Worm (Caenorhabditis elegans) whole organism, L4 larva: Measurements from ENCODE around the gene cest-17.

ENCODE experiments used
- fos-1 ChIP-seq: fragments of 150-350 bp; optimal IDR thresholded peaks from 2 replicates; lab custom pipeline; 2014; ENCODE audit warnings: missing biosample characterization, missing genetic modification characterization
- php-3 ChIP-seq: fragments of 200-800 bp; sonication (Bioruptor generic); IDR thresholded peaks from 2 replicates; pipeline ENCODE4 v1.3.6; 2022; ENCODE audit warnings: missing genetic modification reagents, missing genetic modification characterization, missing compliant biosample characterization
- pqm-1 ChIP-seq: sonication (generic microtip); optimal IDR thresholded peaks from 2 replicates; lab custom pipeline; 2017; ENCODE audit warnings: missing biosample characterization, missing genetic modification characterization
- saeg-2 ChIP-seq: fragments of 200-800 bp; sonication (Bioruptor generic); IDR thresholded peaks from 2 replicates; pipeline ENCODE4 v1.3.6; 2022; ENCODE audit warnings: missing genetic modification reagents, missing genetic modification characterization, missing compliant biosample characterization
- unc-39 ChIP-seq: sonication (generic microtip); optimal IDR thresholded peaks from 2 replicates; lab custom pipeline; 2017; ENCODE audit warnings: missing biosample characterization, missing genetic modification characterization
- unc-62 ChIP-seq, 3 experiments: fragments of 150-350 bp in 1 of 3; sonication (generic microtip); optimal IDR thresholded peaks in 2 of 3; peaks in 1 of 3; 1 replicate in 1 of 3; 2 replicates in 2 of 3; lab custom pipeline; 2014 to 2017; ENCODE audit warnings: missing biosample characterization in 3 of 3, missing genetic modification characterization in 3 of 3, missing genetic modification reagents in 3 of 3, missing genotype in 1 of 3
- zip-2 ChIP-seq: fragments of 150-350 bp; optimal IDR thresholded peaks from 2 replicates; lab custom pipeline; 2014; ENCODE audit warnings: missing biosample characterization, missing genetic modification characterization

DNA sequence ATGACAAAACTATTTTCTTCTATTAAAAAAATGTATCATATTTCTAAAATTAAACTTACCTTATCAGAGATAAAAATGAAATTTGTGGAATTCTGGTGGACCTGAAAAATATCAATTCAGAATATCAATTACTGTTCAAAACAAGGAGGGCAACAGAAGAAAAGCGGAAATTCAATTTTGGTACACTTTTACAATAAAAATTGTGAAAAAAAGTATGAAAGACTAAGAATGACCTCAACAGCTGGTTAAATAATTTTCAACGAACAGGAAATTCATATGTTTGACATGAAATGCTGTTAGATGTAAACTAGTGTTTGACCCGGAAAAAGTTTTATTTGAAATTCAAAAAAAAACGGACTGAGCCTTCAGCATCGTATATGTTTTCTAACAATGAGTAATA is 10.7 kb downstream of the cest-17 start, which contains the start of gene K07C11.7:
- TF ChIP-seq fos-1 (tag; lab: Kevin White, UChicago) (no peak), saeg-2 (GFP tag; lab: Robert Waterston, UW) (no peak), unc-62 (GFP tag; optimal IDR thresholded peaks at IDR 0.05 in 1 of 2; lab: Kevin White, UChicago) (no peak), unc-62 (tag; optimal IDR thresholded peaks at IDR 0.05; lab: Kevin White, UChicago) (no peak), php-3 (GFP tag; lab: Robert Waterston, UW) (no peak), zip-2 (tag; lab: Kevin White, UChicago) (no peak), unc-39 (tag; lab: Kevin White, UChicago) (no peak), pqm-1 (no peak)
